Worm (Caenorhabditis elegans) whole organism, L4 larva: Measurements from ENCODE around the gene bath-29.

Source experiments
- daf-12 ChIP-seq: fragments of 150-350 bp; optimal IDR thresholded peaks from 2 replicates; lab custom pipeline; 2014; ENCODE audit warnings: missing biosample characterization, missing genetic modification reagents, missing genetic modification characterization
- fkh-10 ChIP-seq: fragments of 150-350 bp; optimal IDR thresholded peaks from 2 replicates; lab custom pipeline; 2014; ENCODE audit warnings: missing biosample characterization, missing genetic modification reagents, missing genetic modification characterization
- unc-62 ChIP-seq, 3 experiments: fragments of 150-350 bp in 1 of 3; sonication (generic microtip); optimal IDR thresholded peaks in 2 of 3; peaks in 1 of 3; 1 replicate in 1 of 3; 2 replicates in 2 of 3; lab custom pipeline; 2014 to 2017; ENCODE audit warnings: missing biosample characterization in 3 of 3, missing genetic modification characterization in 3 of 3, missing genetic modification reagents in 3 of 3, missing genotype in 1 of 3

DNA sequence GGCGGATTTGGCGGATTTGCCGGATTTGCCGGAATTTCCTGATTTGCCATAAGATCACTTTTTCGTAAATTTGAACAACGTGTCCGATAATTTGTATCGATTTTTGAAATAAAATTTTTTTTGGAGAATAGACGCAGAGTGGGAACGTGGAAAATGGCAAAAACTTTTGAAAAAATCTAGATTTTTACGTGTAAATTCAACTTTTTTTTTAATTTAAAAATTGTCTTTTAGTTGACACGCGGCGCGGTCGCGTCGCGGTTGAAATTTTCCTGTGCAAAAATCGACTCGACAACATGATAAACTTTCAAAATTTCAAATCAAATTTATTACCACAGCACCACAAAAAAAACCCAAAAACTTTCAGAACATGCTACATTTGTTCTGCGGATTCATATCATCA is 47.1 kb downstream of the bath-29 start, which contains the start of gene nep-20:
- TF ChIP-seq daf-12 (no peak), fkh-10 (GFP tag; lab: Kevin White, UChicago) (no peak), unc-62 (GFP tag; optimal IDR thresholded peaks at IDR 0.05 in 1 of 2; lab: Kevin White, UChicago) (peak in 1 of 2 experiments; percentile 15), unc-62 (tag; optimal IDR thresholded peaks at IDR 0.05; lab: Kevin White, UChicago) (no peak)
